Fruit fly (Drosophila melanogaster) whole organism, embryonic: Measurements from ENCODE around the gene CG31109.

Experiments
- Abd-B ChIP-seq: fragments of 200-800 bp; sonication (Bioruptor generic); optimal IDR thresholded peaks from 2 replicates; lab custom pipeline; 2018; ENCODE audit warnings: missing biosample characterization, mild to moderate bottlenecking, missing genetic modification characterization, moderate library complexity
- Bteb2 ChIP-seq: fragments of 200-800 bp; sonication (Bioruptor generic); optimal IDR thresholded peaks from 2 replicates; lab custom pipeline; 2016; ENCODE audit warnings: missing biosample characterization, missing genetic modification characterization
- CG1024 ChIP-seq: fragments of 200-800 bp; sonication (Bioruptor generic); IDR thresholded peaks from 2 replicates; pipeline ENCODE4 v1.3.6; 2022; ENCODE audit warnings: missing biosample characterization, missing genetic modification characterization
- CG10979 ChIP-seq: fragments of 200-800 bp; sonication (Bioruptor generic); optimal IDR thresholded peaks from 2 replicates; lab custom pipeline; 2018; ENCODE audit warnings: missing biosample characterization, mild to moderate bottlenecking, missing genetic modification characterization, moderate library complexity
- CG14441 ChIP-seq: fragments of 200-800 bp; sonication (Bioruptor generic); IDR thresholded peaks from 2 replicates; pipeline ENCODE4 v1.3.6; 2022; ENCODE audit warnings: missing biosample characterization, missing genetic modification characterization
- CG15479 ChIP-seq: fragments of 200-800 bp; sonication (Bioruptor generic); optimal IDR thresholded peaks from 3 replicates; lab custom pipeline; 2019; ENCODE audit warnings: missing biosample characterization, mild to moderate bottlenecking, missing genetic modification characterization, moderate library complexity
- CG15601 ChIP-seq: fragments of 200-800 bp; sonication (Bioruptor generic); optimal IDR thresholded peaks from 3 replicates; lab custom pipeline; 2019; ENCODE audit warnings: missing biosample characterization, mild to moderate bottlenecking, missing genetic modification characterization, moderate library complexity
- CG17359 ChIP-seq: fragments of 200-800 bp; sonication (Bioruptor generic); optimal IDR thresholded peaks from 3 replicates; lab custom pipeline; 2018; ENCODE audit warnings: missing biosample characterization, mild to moderate bottlenecking, missing genetic modification characterization, moderate library complexity
- CG17361 ChIP-seq: fragments of 200-800 bp; sonication (Bioruptor generic); IDR thresholded peaks from 3 replicates; pipeline ENCODE4 v1.3.6; 2022; ENCODE audit warnings: missing biosample characterization, missing genetic modification characterization
- CG17568 ChIP-seq: fragments of 200-800 bp; sonication (Bioruptor generic); optimal IDR thresholded peaks from 2 replicates; lab custom pipeline; 2018; ENCODE audit warnings: missing biosample characterization, mild to moderate bottlenecking, missing genetic modification characterization, moderate library complexity
- CG2889 ChIP-seq: fragments of 200-800 bp; sonication (Bioruptor generic); IDR thresholded peaks from 3 replicates; pipeline ENCODE4 v1.3.6; 2022; ENCODE audit warnings: missing biosample characterization, missing genetic modification characterization
- CG31388 ChIP-seq: fragments of 200-800 bp; sonication (Bioruptor generic); optimal IDR thresholded peaks from 2 replicates; lab custom pipeline; 2016; ENCODE audit warnings: missing biosample characterization, missing genetic modification characterization
- CG32772 ChIP-seq: fragments of 200-800 bp; sonication (Bioruptor generic); IDR thresholded peaks from 2 replicates; pipeline ENCODE4 v1.3.6; 2022; ENCODE audit warnings: missing biosample characterization, missing genetic modification characterization
- CG33557 ChIP-seq: fragments of 200-800 bp; sonication (Bioruptor generic); optimal IDR thresholded peaks from 2 replicates; lab custom pipeline; 2019; ENCODE audit warnings: missing biosample characterization, mild to moderate bottlenecking, missing genetic modification characterization, moderate library complexity
- CG42726 ChIP-seq: fragments of 200-800 bp; sonication (Bioruptor generic); IDR thresholded peaks from 2 replicates; pipeline ENCODE4 v1.3.6; 2022; ENCODE audit warnings: missing biosample characterization, missing genetic modification characterization; ENCODE audit not compliant: partially characterized antibody
- CG4360 ChIP-seq: fragments of 200-800 bp; sonication (Bioruptor generic); IDR thresholded peaks from 2 replicates; pipeline ENCODE4 v1.3.6; 2022; ENCODE audit warnings: missing biosample characterization, missing genetic modification characterization
- CG6854 ChIP-seq: fragments of 200-800 bp; sonication (Bioruptor generic); optimal IDR thresholded peaks from 3 replicates; lab custom pipeline; 2017; ENCODE audit warnings: missing biosample characterization, mild to moderate bottlenecking, missing genetic modification characterization
- CG7372 ChIP-seq: fragments of 200-800 bp; sonication (Bioruptor generic); IDR thresholded peaks from 2 replicates; pipeline ENCODE4 v1.3.6; 2022; ENCODE audit warnings: missing biosample characterization, missing genetic modification characterization
- CG7556 ChIP-seq: fragments of 200-800 bp; sonication (Bioruptor generic); optimal IDR thresholded peaks from 2 replicates; lab custom pipeline; 2017; ENCODE audit warnings: missing biosample characterization, mild to moderate bottlenecking, missing genetic modification characterization
- CG7928 ChIP-seq: fragments of 200-800 bp; sonication (Bioruptor generic); optimal IDR thresholded peaks from 2 replicates; lab custom pipeline; 2017; ENCODE audit warnings: missing biosample characterization, mild to moderate bottlenecking, missing genetic modification characterization
- CG8924 ChIP-seq: fragments of 200-800 bp; optimal IDR thresholded peaks from 3 replicates; lab custom pipeline; 2019; ENCODE audit warnings: missing biosample characterization, mild to moderate bottlenecking, missing genetic modification characterization, moderate library complexity
- CG9609 ChIP-seq: fragments of 200-800 bp; sonication (Bioruptor generic); optimal IDR thresholded peaks from 3 replicates; lab custom pipeline; 2016; ENCODE audit warnings: missing biosample characterization, missing genetic modification characterization
- CG9727 ChIP-seq: fragments of 200-800 bp; sonication (Bioruptor generic); optimal IDR thresholded peaks from 3 replicates; lab custom pipeline; 2017; ENCODE audit warnings: missing biosample characterization, mild to moderate bottlenecking, missing genetic modification characterization
- CHES-1-like ChIP-seq: fragments of 200-800 bp; sonication (Bioruptor generic); optimal IDR thresholded peaks from 2 replicates; lab custom pipeline; 2016; ENCODE audit warnings: missing biosample characterization, missing genetic modification characterization
- E2f1 ChIP-seq: fragments of 200-800 bp; sonication (Bioruptor generic); IDR thresholded peaks from 2 replicates; pipeline ENCODE4 v1.3.6; 2022; ENCODE audit warnings: missing biosample characterization, missing genetic modification characterization
- Gsc ChIP-seq: fragments of 200-800 bp; sonication (Bioruptor generic); IDR thresholded peaks from 2 replicates; pipeline ENCODE4 v1.3.6; 2022; ENCODE audit warnings: missing biosample characterization, missing genetic modification characterization
- Gug ChIP-seq: fragments of 200-800 bp; sonication (Bioruptor generic); IDR thresholded peaks from 4 replicates; pipeline ENCODE4 v1.3.6; 2022; ENCODE audit warnings: missing biosample characterization, missing genetic modification characterization
- HLHmδ ChIP-seq: fragments of 200-800 bp; sonication (Bioruptor generic); optimal IDR thresholded peaks from 2 replicates; lab custom pipeline; 2018; ENCODE audit warnings: missing biosample characterization, mild to moderate bottlenecking, missing genetic modification characterization, moderate library complexity
- HmgZ ChIP-seq: fragments of 200-800 bp; sonication (Bioruptor generic); optimal IDR thresholded peaks from 2 replicates; lab custom pipeline; 2018; ENCODE audit warnings: missing biosample characterization, mild to moderate bottlenecking, missing genetic modification characterization
- Hr78 ChIP-seq, 2 experiments: fragments of 200-800 bp in 1 of 2; fragments of >200 bp in 1 of 2; sonication (Bioruptor generic) in 1 of 2; optimal IDR thresholded peaks; 2 replicates each; lab custom pipeline; 2017 to 2019; ENCODE audit warnings: missing biosample characterization in 2 of 2, missing genetic modification characterization in 2 of 2, mild to moderate bottlenecking in 1 of 2, moderate library complexity in 1 of 2
- Ravus ChIP-seq: fragments of 200-800 bp; sonication (Bioruptor generic); IDR thresholded peaks from 2 replicates; pipeline ENCODE4 v1.3.6; 2022; ENCODE audit warnings: missing biosample characterization, missing genetic modification characterization
- Sin3A ChIP-seq: fragments of >200 bp; optimal IDR thresholded peaks from 2 replicates; lab custom pipeline; 2018
- ash1 ChIP-seq: fragments of 200-800 bp; sonication (Bioruptor generic); optimal IDR thresholded peaks from 2 replicates; lab custom pipeline; 2018; ENCODE audit warnings: missing biosample characterization, mild to moderate bottlenecking, missing genetic modification characterization
- bigmax ChIP-seq: fragments of 200-800 bp; sonication (Bioruptor generic); optimal IDR thresholded peaks from 2 replicates; lab custom pipeline; 2018; ENCODE audit warnings: missing biosample characterization, mild to moderate bottlenecking, missing genetic modification characterization
- crp ChIP-seq, 2 experiments: fragments of 200-800 bp; sonication (Bioruptor generic); optimal IDR thresholded peaks; 2 replicates in 1 of 2; 3 replicates in 1 of 2; lab custom pipeline; 2017; ENCODE audit warnings: missing biosample characterization in 2 of 2, missing genetic modification characterization in 2 of 2, mild to moderate bottlenecking in 1 of 2, moderate library complexity in 1 of 2
- dmrt11E ChIP-seq: fragments of 200-800 bp; sonication (Bioruptor generic); optimal IDR thresholded peaks from 3 replicates; lab custom pipeline; 2018; ENCODE audit warnings: missing biosample characterization, mild to moderate bottlenecking, missing genetic modification characterization, moderate library complexity
- eve ChIP-seq, 2 experiments: fragments of >200 bp; optimal IDR thresholded peaks; 2 replicates each; lab custom pipeline; 2017; ENCODE audit warnings: missing biosample characterization in 2 of 2, missing genetic modification characterization in 2 of 2
- fu2 ChIP-seq: fragments of 200-800 bp; sonication (Bioruptor generic); optimal IDR thresholded peaks from 2 replicates; lab custom pipeline; 2016; ENCODE audit warnings: missing biosample characterization, missing genetic modification characterization
- hbn ChIP-seq: fragments of 200-800 bp; sonication (Bioruptor generic); IDR thresholded peaks from 2 replicates; pipeline ENCODE4 v1.3.6; 2022; ENCODE audit warnings: missing biosample characterization, missing genetic modification characterization; ENCODE audit not compliant: partially characterized antibody
- hkb ChIP-seq, 2 experiments: fragments of 200-800 bp in 1 of 2; fragments of >200 bp in 1 of 2; sonication (Bioruptor generic) in 1 of 2; IDR thresholded peaks in 1 of 2; optimal IDR thresholded peaks in 1 of 2; 2 replicates each; pipeline versions ENCODE4 v1.3.6 to Lab custom; 2017 to 2022; ENCODE audit warnings: missing biosample characterization in 1 of 2, missing genetic modification characterization in 1 of 2
- prd ChIP-seq, 3 experiments: fragments of >200 bp in 2 of 3; fragments of 200-800 bp in 1 of 3; sonication (Bioruptor generic) in 1 of 3; optimal IDR thresholded peaks in 2 of 3; IDR thresholded peaks in 1 of 3; 2 replicates in 2 of 3; 3 replicates in 1 of 3; pipeline versions ENCODE4 v1.3.6 to Lab custom; 2017 to 2022; ENCODE audit warnings: missing biosample characterization in 1 of 3, missing genetic modification characterization in 1 of 3
- pzg ChIP-seq: fragments of 200-800 bp; sonication (Bioruptor generic); optimal IDR thresholded peaks from 3 replicates; lab custom pipeline; 2018; ENCODE audit warnings: missing biosample characterization, mild to moderate bottlenecking, missing genetic modification characterization, moderate library complexity
- ranshi ChIP-seq: fragments of 200-800 bp; sonication (Bioruptor generic); IDR thresholded peaks from 2 replicates; pipeline ENCODE4 v1.3.6; 2022; ENCODE audit warnings: missing biosample characterization, missing genetic modification characterization
- sima ChIP-seq: fragments of 200-800 bp; sonication (Bioruptor generic); optimal IDR thresholded peaks from 2 replicates; lab custom pipeline; 2016; ENCODE audit warnings: missing biosample characterization, missing genetic modification characterization
- sna ChIP-seq: fragments of 200-800 bp; sonication (Bioruptor generic); IDR thresholded peaks from 2 replicates; pipeline ENCODE4 v1.3.6; 2022; ENCODE audit warnings: missing biosample characterization, missing genetic modification characterization; ENCODE audit not compliant: partially characterized antibody
- trh ChIP-seq: fragments of 200-800 bp; sonication (Bioruptor generic); optimal IDR thresholded peaks from 2 replicates; lab custom pipeline; 2016; ENCODE audit warnings: missing biosample characterization, missing genetic modification characterization
- wor ChIP-seq: fragments of 200-800 bp; sonication (Bioruptor generic); IDR thresholded peaks from 2 replicates; pipeline ENCODE4 v1.3.6; 2022; ENCODE audit warnings: missing biosample characterization, missing genetic modification characterization
- z ChIP-seq: fragments of 200-800 bp; sonication (Bioruptor generic); IDR thresholded peaks from 3 replicates; pipeline ENCODE4 v1.3.6; 2022; ENCODE audit warnings: missing biosample characterization, missing genetic modification characterization

CG31109 gene

DNA sequence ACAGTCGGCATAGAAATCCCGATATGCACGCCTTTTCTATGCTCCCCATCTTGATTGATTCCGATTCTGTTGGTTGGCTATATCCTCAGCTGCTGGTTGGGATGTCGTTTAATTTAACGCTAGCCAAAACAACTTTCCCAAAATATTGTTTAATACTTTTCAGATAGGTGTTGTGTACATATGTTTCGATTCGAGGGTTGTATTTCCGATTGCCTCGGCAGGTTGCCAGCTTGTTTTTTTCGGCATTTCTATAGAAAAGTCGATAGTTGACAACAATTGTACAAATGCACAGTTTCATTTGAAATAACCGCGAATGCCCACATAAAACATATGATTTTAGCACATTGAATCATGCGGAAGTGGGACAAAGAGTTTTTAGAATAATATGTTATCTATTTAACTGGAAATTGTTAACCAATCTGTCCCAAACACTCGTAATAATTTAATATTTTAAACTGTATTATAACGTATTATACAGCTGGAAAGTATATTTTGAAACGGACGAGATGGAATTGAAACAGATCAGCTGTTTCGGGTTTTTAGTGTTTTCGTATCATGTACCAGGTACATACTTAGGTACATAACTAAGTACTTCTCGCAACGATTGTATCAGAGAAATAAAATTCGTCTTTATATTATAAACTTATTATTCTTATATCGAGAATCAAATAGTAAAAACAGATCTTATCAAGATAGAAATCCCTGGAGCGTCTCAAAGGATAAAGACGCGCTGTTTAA, at the start of gene CG31109 (continued):
- TF ChIP-seq CG8924 (tag; lab: Kevin White, UChicago) = peak; percentile 67
- TF ChIP-seq CG15601 = peak; percentile 36
- no peak for TF ChIP-seq Abd-B (GFP tag; lab: Kevin White, UChicago)
- no peak for TF ChIP-seq Gug (GFP tag; lab: Robert Waterston, UW)
- no peak for TF ChIP-seq CG7928 (GFP tag; lab: Kevin White, UChicago)
- peak; percentile 40; the same call in 1 of the 3 replicates for TF ChIP-seq CG17361 (GFP tag; lab: Robert Waterston, UW)
- no peak for TF ChIP-seq E2f1 (GFP tag; lab: Robert Waterston, UW)
- peak; percentile 2 for TF ChIP-seq Sin3A (lab: Kevin White, UChicago)
- TF ChIP-seq hkb (optimal IDR thresholded peaks at IDR 0.05; lab: Kevin White, UChicago) = no peak
- no peak for TF ChIP-seq hkb (GFP tag; IDR thresholded peaks at IDR 0.05; lab: Robert Waterston, UW)
- TF ChIP-seq HLHmδ (GFP tag; lab: Kevin White, UChicago) = no peak
- TF ChIP-seq CG14441 (GFP tag; lab: Robert Waterston, UW) = 0 out of 2 replicates have a peak, but pooled peaks have one; percentile 17
- no peak for TF ChIP-seq ranshi (GFP tag; lab: Robert Waterston, UW)
- TF ChIP-seq CG6854 = no peak
- no peak for TF ChIP-seq sima (GFP tag; lab: Kevin White, UChicago)
- TF ChIP-seq prd (optimal IDR thresholded peaks at IDR 0.05; lab: Kevin White, UChicago) = no peak
- TF ChIP-seq prd (GFP tag; IDR thresholded peaks at IDR 0.05; lab: Robert Waterston, UW) = no peak
- TF ChIP-seq CG32772 (GFP tag; lab: Robert Waterston, UW) = no peak
- TF ChIP-seq CHES-1-like (GFP tag; lab: Kevin White, UChicago) = peak; percentile 50
- peak; percentile 39; the same call in 1 of the 2 replicates for TF ChIP-seq sna (GFP tag; lab: Robert Waterston, UW)
- TF ChIP-seq CG17568 = no peak
- TF ChIP-seq z = no peak
- no peak for TF ChIP-seq CG7556 (GFP tag; lab: Kevin White, UChicago)
- TF ChIP-seq Ravus (GFP tag; lab: Robert Waterston, UW) = no peak
- TF ChIP-seq Gsc (GFP tag; lab: Robert Waterston, UW) = no peak
- no peak for TF ChIP-seq CG42726 (GFP tag; lab: Robert Waterston, UW)
- TF ChIP-seq Hr78 (GFP tag; optimal IDR thresholded peaks at IDR 0.05; lab: Kevin White, UChicago) = no peak
- peak; percentile 2 for TF ChIP-seq CG9727 (GFP tag; lab: Kevin White, UChicago)
- peak; percentile 66 for TF ChIP-seq HmgZ
- peak; percentile 77 for TF ChIP-seq pzg (GFP tag; lab: Kevin White, UChicago)
- no peak for TF ChIP-seq wor
- peak; percentile 39; the same call in 1 of the 2 replicates for TF ChIP-seq hbn (GFP tag; lab: Robert Waterston, UW)
- TF ChIP-seq trh (GFP tag; lab: Kevin White, UChicago) = no peak
- no peak for TF ChIP-seq CG10979 (tag; lab: Kevin White, UChicago)
- peak; percentile 65 to 87 for TF ChIP-seq crp (GFP tag; optimal IDR thresholded peaks at IDR 0.05; lab: Kevin White, UChicago)
- TF ChIP-seq ash1 (GFP tag; lab: Kevin White, UChicago) = no peak
- peak; percentile 10 for TF ChIP-seq CG15479 (GFP tag; lab: Kevin White, UChicago)
- peak in 1 of 2 experiments; percentile 56 for TF ChIP-seq eve (GFP tag; optimal IDR thresholded peaks at IDR 0.05; lab: Kevin White, UChicago)
- no peak for TF ChIP-seq CG4360 (GFP tag; lab: Robert Waterston, UW)
- TF ChIP-seq CG33557 = no peak
- no peak for TF ChIP-seq CG1024 (GFP tag; lab: Robert Waterston, UW)
- TF ChIP-seq CG9609 (GFP tag; lab: Kevin White, UChicago) = no peak
- no peak for TF ChIP-seq CG2889 (GFP tag; lab: Robert Waterston, UW)
- peak; percentile 41 for TF ChIP-seq bigmax (GFP tag; lab: Kevin White, UChicago)
- peak; percentile 7 for TF ChIP-seq Bteb2
- peak; percentile 2 for TF ChIP-seq CG17359 (tag; lab: Kevin White, UChicago)
- no peak for TF ChIP-seq fu2 (GFP tag; lab: Kevin White, UChicago)
- TF ChIP-seq dmrt11E (tag; lab: Kevin White, UChicago) = peak; percentile 3
- no peak for TF ChIP-seq CG7372
- TF ChIP-seq CG31388 = no peak
